Fruit fly (Drosophila melanogaster) whole organism, embryonic: ENCODE results near the gene msps.

Experiments
- Atf6 ChIP-seq: fragments of 200-800 bp; sonication (Bioruptor generic); IDR thresholded peaks from 2 replicates; pipeline ENCODE4 v1.3.6; 2022; ENCODE audit warnings: missing biosample characterization, missing genetic modification characterization
- Awh ChIP-seq: fragments of 200-800 bp; sonication (Bioruptor generic); IDR thresholded peaks from 2 replicates; pipeline ENCODE4, ENCODE4 v1.3.6; 2022; ENCODE audit warnings: missing biosample characterization, missing genetic modification characterization
- CG10267 ChIP-seq: fragments of 200-800 bp; sonication (Bioruptor generic); optimal IDR thresholded peaks from 2 replicates; lab custom pipeline; 2018; ENCODE audit warnings: missing biosample characterization, mild to moderate bottlenecking, missing genetic modification characterization, moderate library complexity
- CG10979 ChIP-seq: fragments of 200-800 bp; sonication (Bioruptor generic); optimal IDR thresholded peaks from 2 replicates; lab custom pipeline; 2018; ENCODE audit warnings: missing biosample characterization, mild to moderate bottlenecking, missing genetic modification characterization, moderate library complexity
- CG15479 ChIP-seq: fragments of 200-800 bp; sonication (Bioruptor generic); optimal IDR thresholded peaks from 3 replicates; lab custom pipeline; 2019; ENCODE audit warnings: missing biosample characterization, mild to moderate bottlenecking, missing genetic modification characterization, moderate library complexity
- CG17829 ChIP-seq: fragments of 200-800 bp; optimal IDR thresholded peaks from 2 replicates; lab custom pipeline; 2019; ENCODE audit warnings: missing biosample characterization, mild to moderate bottlenecking, missing genetic modification characterization, moderate library complexity
- CG18262 ChIP-seq: fragments of 200-800 bp; optimal IDR thresholded peaks from 3 replicates; lab custom pipeline; 2019; ENCODE audit warnings: missing biosample characterization, mild to moderate bottlenecking, missing genetic modification characterization, moderate library complexity
- CG18476 ChIP-seq: fragments of 200-800 bp; sonication (Bioruptor generic); optimal IDR thresholded peaks from 2 replicates; lab custom pipeline; 2016; ENCODE audit warnings: missing biosample characterization, mild to moderate bottlenecking, missing genetic modification characterization
- CG2712 ChIP-seq: fragments of 200-800 bp; optimal IDR thresholded peaks from 3 replicates; lab custom pipeline; 2019; ENCODE audit warnings: missing biosample characterization, mild to moderate bottlenecking, missing genetic modification characterization, moderate library complexity
- CG42726 ChIP-seq: fragments of 200-800 bp; sonication (Bioruptor generic); IDR thresholded peaks from 2 replicates; pipeline ENCODE4 v1.3.6; 2022; ENCODE audit warnings: missing biosample characterization, missing genetic modification characterization; ENCODE audit not compliant: partially characterized antibody
- CG4404 ChIP-seq: fragments of 200-800 bp; sonication (Bioruptor generic); IDR thresholded peaks from 2 replicates; pipeline ENCODE4 v1.3.6; 2022; ENCODE audit warnings: missing biosample characterization, missing genetic modification characterization
- CG4617 ChIP-seq: fragments of 200-800 bp; sonication (Bioruptor generic); optimal IDR thresholded peaks from 3 replicates; lab custom pipeline; 2016; ENCODE audit warnings: missing biosample characterization, missing genetic modification characterization, borderline replicate concordance
- CG6254 ChIP-seq: fragments of 200-800 bp; sonication (Bioruptor generic); optimal IDR thresholded peaks from 3 replicates; lab custom pipeline; 2017; ENCODE audit warnings: mild to moderate bottlenecking, missing biosample characterization, missing genetic modification reagents, missing genetic modification characterization
- CG7271 ChIP-seq: fragments of 200-800 bp; sonication (Bioruptor generic); optimal IDR thresholded peaks from 2 replicates; lab custom pipeline; 2018; ENCODE audit warnings: missing biosample characterization, mild to moderate bottlenecking, missing genetic modification characterization, moderate library complexity
- CG7745 ChIP-seq: fragments of 200-800 bp; sonication (Bioruptor generic); optimal IDR thresholded peaks from 2 replicates; lab custom pipeline; 2018; ENCODE audit warnings: missing biosample characterization, mild to moderate bottlenecking, missing genetic modification characterization, moderate library complexity
- CG9437 ChIP-seq: fragments of 200-800 bp; sonication (Bioruptor generic); optimal IDR thresholded peaks from 2 replicates; lab custom pipeline; 2018; ENCODE audit warnings: missing biosample characterization, mild to moderate bottlenecking, missing genetic modification characterization
- D ChIP-seq, 2 experiments: fragments of 200-800 bp in 1 of 2; fragments of >200 bp in 1 of 2; sonication (Bioruptor generic) in 1 of 2; optimal IDR thresholded peaks; 2 replicates in 1 of 2; 3 replicates in 1 of 2; lab custom pipeline; 2017; ENCODE audit warnings: mild to moderate bottlenecking in 1 of 2, missing biosample characterization in 1 of 2, missing genetic modification characterization in 1 of 2, missing genetic modification reagents in 1 of 2
- Dp ChIP-seq: fragments of 200-800 bp; sonication (Bioruptor generic); optimal IDR thresholded peaks from 2 replicates; lab custom pipeline; 2018; ENCODE audit warnings: missing biosample characterization, mild to moderate bottlenecking, missing genetic modification characterization, moderate library complexity
- Elba2 ChIP-seq: fragments of 200-800 bp; sonication (Bioruptor generic); optimal IDR thresholded peaks from 3 replicates; lab custom pipeline; 2016; ENCODE audit warnings: missing biosample characterization, missing genetic modification characterization
- Hr51 ChIP-seq, 2 experiments: fragments of 200-800 bp; sonication (Bioruptor generic); optimal IDR thresholded peaks; 2 replicates in 1 of 2; 3 replicates in 1 of 2; lab custom pipeline; 2016 to 2018; ENCODE audit warnings: missing biosample characterization in 2 of 2, missing genetic modification characterization in 2 of 2, mild to moderate bottlenecking in 1 of 2, moderate library complexity in 1 of 2
- MESR4 ChIP-seq: fragments of 200-800 bp; sonication (Bioruptor generic); optimal IDR thresholded peaks from 2 replicates; lab custom pipeline; 2018; ENCODE audit warnings: missing biosample characterization, mild to moderate bottlenecking, missing genetic modification characterization, moderate library complexity
- Med ChIP-seq: fragments of 200-800 bp; sonication (Bioruptor generic); peaks from one replicate; lab custom pipeline; 2016; ENCODE audit warnings: missing biosample characterization, missing genetic modification characterization, mild to moderate bottlenecking, inconsistent platforms, moderate library complexity
- Sin3A ChIP-seq: fragments of >200 bp; optimal IDR thresholded peaks from 2 replicates; lab custom pipeline; 2018
- Stat92E ChIP-seq, 3 experiments: fragments of >200 bp in 2 of 3; fragments of 200-800 bp in 1 of 3; sonication (Bioruptor generic) in 1 of 3; optimal IDR thresholded peaks; 2 replicates each; lab custom pipeline; 2017 to 2019; ENCODE audit warnings: missing biosample characterization in 3 of 3, missing genetic modification characterization in 3 of 3, mild to moderate bottlenecking in 1 of 3, moderate library complexity in 1 of 3
- Xrp1 ChIP-seq: fragments of 200-800 bp; sonication (Bioruptor generic); IDR thresholded peaks from 2 replicates; pipeline ENCODE4 v1.3.6; 2022; ENCODE audit warnings: missing biosample characterization, missing genetic modification characterization
- ase ChIP-seq: fragments of 200-800 bp; sonication (Bioruptor generic); IDR thresholded peaks from 3 replicates; pipeline ENCODE4 v1.3.6; 2022; ENCODE audit warnings: missing biosample characterization, missing genetic modification characterization
- az2 ChIP-seq: fragments of 200-800 bp; sonication (Bioruptor generic); optimal IDR thresholded peaks from 3 replicates; lab custom pipeline; 2016; ENCODE audit warnings: missing biosample characterization, missing genetic modification characterization
- cad ChIP-seq: fragments of >200 bp; optimal IDR thresholded peaks from 2 replicates; lab custom pipeline; 2017; ENCODE audit warnings: missing biosample characterization, missing genetic modification characterization
- crc ChIP-seq: fragments of 200-800 bp; sonication (Bioruptor generic); optimal IDR thresholded peaks from 2 replicates; lab custom pipeline; 2016; ENCODE audit warnings: missing biosample characterization, missing genetic modification characterization
- dmrt11E ChIP-seq: fragments of 200-800 bp; sonication (Bioruptor generic); optimal IDR thresholded peaks from 3 replicates; lab custom pipeline; 2018; ENCODE audit warnings: missing biosample characterization, mild to moderate bottlenecking, missing genetic modification characterization, moderate library complexity
- fd102C ChIP-seq: fragments of 200-800 bp; sonication (Bioruptor generic); optimal IDR thresholded peaks from 2 replicates; lab custom pipeline; 2018; ENCODE audit warnings: missing biosample characterization, mild to moderate bottlenecking, missing genetic modification characterization, moderate library complexity
- gem ChIP-seq: fragments of 200-800 bp; sonication (Bioruptor generic); optimal IDR thresholded peaks from 2 replicates; lab custom pipeline; 2019; ENCODE audit warnings: missing biosample characterization, mild to moderate bottlenecking, missing genetic modification characterization, moderate library complexity
- ind ChIP-seq: fragments of 200-800 bp; sonication (Bioruptor generic); optimal IDR thresholded peaks from 3 replicates; lab custom pipeline; 2016; ENCODE audit warnings: missing biosample characterization, missing genetic modification characterization
- insv ChIP-seq, 2 experiments: fragments of 200-800 bp; sonication (Bioruptor generic); optimal IDR thresholded peaks; 3 replicates each; lab custom pipeline; 2016 to 2018; ENCODE audit warnings: missing biosample characterization in 2 of 2, missing genetic modification characterization in 2 of 2
- lola ChIP-seq, 3 experiments: fragments of >200 bp in 2 of 3; fragments of 200-800 bp in 1 of 3; sonication (Bioruptor generic) in 1 of 3; optimal IDR thresholded peaks; 2 replicates each; lab custom pipeline; 2017 to 2019; ENCODE audit warnings: missing biosample characterization in 3 of 3, missing genetic modification characterization in 3 of 3, mild to moderate bottlenecking in 1 of 3, moderate library complexity in 1 of 3
- prd ChIP-seq, 3 experiments: fragments of >200 bp in 2 of 3; fragments of 200-800 bp in 1 of 3; sonication (Bioruptor generic) in 1 of 3; optimal IDR thresholded peaks in 2 of 3; IDR thresholded peaks in 1 of 3; 2 replicates in 2 of 3; 3 replicates in 1 of 3; pipeline versions ENCODE4 v1.3.6 to Lab custom; 2017 to 2022; ENCODE audit warnings: missing biosample characterization in 1 of 3, missing genetic modification characterization in 1 of 3
- sens ChIP-seq: fragments of 200-800 bp; sonication (Bioruptor generic); peaks from one replicate; lab custom pipeline; 2016; ENCODE audit warnings: missing biosample characterization, missing genetic modification characterization
- tll ChIP-seq, 2 experiments: fragments of 200-800 bp in 1 of 2; fragments of >200 bp in 1 of 2; sonication (Bioruptor generic) in 1 of 2; optimal IDR thresholded peaks; 2 replicates each; lab custom pipeline; 2017 to 2019; ENCODE audit warnings: missing biosample characterization in 2 of 2, missing genetic modification characterization in 2 of 2, mild to moderate bottlenecking in 1 of 2, moderate library complexity in 1 of 2
- trh ChIP-seq: fragments of 200-800 bp; sonication (Bioruptor generic); optimal IDR thresholded peaks from 2 replicates; lab custom pipeline; 2016; ENCODE audit warnings: missing biosample characterization, missing genetic modification characterization
- wdn ChIP-seq: fragments of 200-800 bp; sonication (Bioruptor generic); IDR thresholded peaks from 2 replicates; pipeline ENCODE4 v1.3.6; 2022; ENCODE audit warnings: missing biosample characterization, missing genetic modification characterization
- zen ChIP-seq: fragments of 200-800 bp; sonication (Bioruptor generic); optimal IDR thresholded peaks from 3 replicates; lab custom pipeline; 2018; ENCODE audit warnings: missing biosample characterization, mild to moderate bottlenecking, missing genetic modification characterization, moderate library complexity
- zf30C ChIP-seq: fragments of 200-800 bp; sonication (Bioruptor generic); optimal IDR thresholded peaks from 3 replicates; lab custom pipeline; 2018; ENCODE audit warnings: missing biosample characterization, mild to moderate bottlenecking, missing genetic modification characterization

msps gene

DNA sequence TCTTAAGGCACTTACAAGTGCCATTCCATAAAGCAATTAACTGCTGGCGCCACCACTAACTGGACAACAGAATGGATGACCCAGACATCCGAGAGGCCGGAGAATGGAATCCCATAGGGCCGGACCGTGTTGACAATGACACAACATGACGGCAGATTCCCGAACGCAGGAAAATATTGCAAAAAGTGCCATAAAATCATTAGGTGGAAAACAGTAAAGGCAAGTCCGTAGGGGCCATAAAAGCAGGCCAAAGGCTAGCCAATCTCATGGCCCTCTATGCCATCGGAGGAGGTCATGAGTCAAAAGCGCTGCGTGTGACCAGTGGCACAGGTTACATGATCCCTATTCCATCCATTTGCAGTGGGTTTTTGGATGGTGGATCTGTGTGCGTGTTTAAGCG lies 21.9 kb upstream of the msps start:
- TF ChIP-seq insv (GFP tag; optimal IDR thresholded peaks at IDR 0.05; lab: Kevin White, UChicago) (peak in 1 of 2 experiments; percentile 7), MESR4 (GFP tag; lab: Kevin White, UChicago) (no peak), zen (tag; lab: Kevin White, UChicago) (peak; percentile 100), tll (GFP tag; optimal IDR thresholded peaks at IDR 0.05; lab: Kevin White, UChicago) (peak in 1 of 2 experiments; percentile 88), CG7271 (tag; lab: Kevin White, UChicago) (peak; percentile 40), cad (GFP tag; lab: Kevin White, UChicago) (peak; percentile 99), ase (no peak), D (optimal IDR thresholded peaks at IDR 0.05; lab: Kevin White, UChicago) (peak; percentile 95), D (GFP tag; optimal IDR thresholded peaks at IDR 0.05; lab: Kevin White, UChicago) (no peak), CG15479 (GFP tag; lab: Kevin White, UChicago) (peak; percentile 46), CG6254 (GFP tag; lab: Kevin White, UChicago) (no peak)

DNA sequence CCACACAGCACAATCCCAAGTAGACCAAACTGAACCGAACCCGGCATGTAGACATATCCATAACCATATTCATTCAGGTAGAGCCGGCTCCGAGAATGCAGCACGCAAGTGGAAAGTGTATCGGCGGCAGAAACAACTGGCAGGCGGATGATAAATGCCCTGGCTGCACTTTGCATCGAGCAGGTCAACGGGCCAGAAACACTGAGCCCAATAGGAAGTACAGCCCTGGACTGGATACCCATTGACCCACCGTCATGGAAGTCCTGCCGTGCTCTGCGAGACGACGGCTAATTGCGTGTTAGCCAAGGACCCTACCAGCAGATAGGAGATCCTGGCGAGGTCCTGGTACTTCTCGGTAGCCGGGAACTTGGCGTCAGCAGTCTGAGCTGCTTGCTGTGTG lies 21.0 kb upstream of the msps start:
- TF ChIP-seq CG42726 (no peak), CG9437 (no peak), Atf6 (GFP tag; lab: Robert Waterston, UW) (no peak), Elba2 (GFP tag; lab: Kevin White, UChicago) (peak; percentile 88), crc (no peak), Dp (GFP tag; lab: Kevin White, UChicago) (no peak), CG15479 (GFP tag; lab: Kevin White, UChicago) (peak; percentile 89), wdn (GFP tag; lab: Robert Waterston, UW) (no peak), CG18476 (GFP tag; lab: Kevin White, UChicago) (no peak), cad (GFP tag; lab: Kevin White, UChicago) (no peak), sens (GFP tag; lab: Kevin White, UChicago) (peak; percentile 33), Sin3A (lab: Kevin White, UChicago) (no peak), insv (GFP tag; optimal IDR thresholded peaks at IDR 0.05; lab: Kevin White, UChicago) (peak in 1 of 2 experiments; percentile 18), zen (tag; lab: Kevin White, UChicago) (peak; percentile 87)

dm6 chr3R:16030445-16030844 lies 20.2 kb upstream of the msps start:
- peak; percentile 68 for TF ChIP-seq CG7745 (tag; lab: Kevin White, UChicago)
- peak; percentile 51 for TF ChIP-seq sens (GFP tag; lab: Kevin White, UChicago)
- TF ChIP-seq Med (GFP tag; lab: Kevin White, UChicago) = peak; percentile 7
- peak; percentile 52 for TF ChIP-seq Awh (GFP tag; lab: Robert Waterston, UW)
- TF ChIP-seq az2 (GFP tag; lab: Kevin White, UChicago) = no peak

- peak in 1 of 3 experiments; percentile 45 for TF ChIP-seq lola (GFP tag; optimal IDR thresholded peaks at IDR 0.05; lab: Kevin White, UChicago)
- TF ChIP-seq gem (tag; lab: Kevin White, UChicago) = peak; percentile 33
- no peak for TF ChIP-seq CG4617 (GFP tag; lab: Kevin White, UChicago)
- peak; percentile 61 for TF ChIP-seq zen (tag; lab: Kevin White, UChicago)
- TF ChIP-seq prd (optimal IDR thresholded peaks at IDR 0.05; lab: Kevin White, UChicago) = no peak
- TF ChIP-seq prd (GFP tag; IDR thresholded peaks at IDR 0.05; lab: Robert Waterston, UW) = peak; percentile 41; the same call in 2 of the 3 replicates
- peak; percentile 25; the same call in 1 of the 2 replicates for TF ChIP-seq Xrp1 (GFP tag; lab: Robert Waterston, UW)
- peak; percentile 55 for TF ChIP-seq CG2712 (tag; lab: Kevin White, UChicago)
- peak; percentile 86 for TF ChIP-seq zf30C (GFP tag; lab: Kevin White, UChicago)
- peak; percentile 54 for TF ChIP-seq fd102C (GFP tag; lab: Kevin White, UChicago)
- peak; percentile 42 for TF ChIP-seq CG4404 (GFP tag; lab: Robert Waterston, UW)
- TF ChIP-seq ind (GFP tag; lab: Kevin White, UChicago) = no peak
- peak; percentile 42 for TF ChIP-seq CG10979 (tag; lab: Kevin White, UChicago)
- no peak for TF ChIP-seq Hr51 (GFP tag; optimal IDR thresholded peaks at IDR 0.05; lab: Kevin White, UChicago)
- TF ChIP-seq dmrt11E (tag; lab: Kevin White, UChicago) = peak; percentile 60
- peak; percentile 43 for TF ChIP-seq CG18262 (tag; lab: Kevin White, UChicago)
- TF ChIP-seq CG17829 = peak; percentile 43
- no peak for TF ChIP-seq Awh (GFP tag; lab: Robert Waterston, UW)
- peak; percentile 33 for TF ChIP-seq CG10267 (tag; lab: Kevin White, UChicago)
- peak; percentile 32 for TF ChIP-seq sens (GFP tag; lab: Kevin White, UChicago)
- TF ChIP-seq trh (GFP tag; lab: Kevin White, UChicago) = no peak
- TF ChIP-seq Stat92E (GFP tag; optimal IDR thresholded peaks at IDR 0.05; lab: Kevin White, UChicago) = no peak
Observed at dm6 chr3R:16033727-16034126, 16.9 kb upstream of the msps start.
